Worm (Caenorhabditis elegans): ENCODE results near the gene elli-1.

elli-1 gene

ce11 chrIV:8743654-8744332 lies 10.8 kb downstream of the elli-1 start, which contains the start of gene F21D5.7 (continued):
- TF ChIP-seq nfyb-1 (GFP tag; IDR thresholded peaks at IDR 0.05) (peak; percentile 79), mes-4 (tag; optimal IDR thresholded peaks at IDR 0.05) (no peak)

- TF ChIP-seq sptf-2 (GFP tag; optimal IDR thresholded peaks at IDR 0.05), result no peak
- peak; percentile 57; the same call in 1 of the 2 replicates for TF ChIP-seq nfyb-1 (GFP tag; IDR thresholded peaks at IDR 0.05)
- TF ChIP-seq snpc-3.4 (tag; optimal IDR thresholded peaks at IDR 0.05), result peak; percentile 8
- no peak for TF ChIP-seq cebp-1 (GFP tag; IDR thresholded peaks at IDR 0.05)
- peak; percentile 13 for TF ChIP-seq cebp-1 (tag; optimal IDR thresholded peaks at IDR 0.05)
- peak in 1 of 3 experiments; percentile 48 for TF ChIP-seq lin-35 (GFP tag; optimal IDR thresholded peaks at IDR 0.05)
- peak; percentile 32; the same call in 1 of the 2 replicates for TF ChIP-seq madf-6 (GFP tag; IDR thresholded peaks at IDR 0.05)
- TF ChIP-seq B0336.3 (GFP tag; IDR thresholded peaks at IDR 0.05), result 0 out of 2 replicates have a peak, but pooled peaks have one; percentile 24
- no peak for TF ChIP-seq ekl-4 (GFP tag; IDR thresholded peaks at IDR 0.05)
- TF ChIP-seq rec-8 (tag; optimal IDR thresholded peaks at IDR 0.05), result no peak
- peak; percentile 56 for TF ChIP-seq repo-1 (tag; optimal IDR thresholded peaks at IDR 0.05)
- peak; percentile 47 for TF ChIP-seq dpff-1 (tag; optimal IDR thresholded peaks at IDR 0.05)
- TF ChIP-seq aptf-2 (GFP tag; conservative IDR thresholded peaks at IDR 0.05), result no peak
Observed at ce11 chrIV:8740952-8741438, 13.6 kb downstream of the elli-1 start, which contains the start of gene F21D5.6. Gene F21D5.6 (minus strand): TSS chrIV:8741388.

ce11 chrIV:8739926-8740325 lies 14.7 kb downstream of the elli-1 start, which contains the start of gene mrps-33:
Gene mrps-33 (minus strand): TSS chrIV:8740026.
- TF ChIP-seq ztf-18 (tag; optimal IDR thresholded peaks at IDR 0.05) (peak; percentile 8), lag-1 (GFP tag; IDR thresholded peaks at IDR 0.05) (no peak), zfh-2 (GFP tag; conservative IDR thresholded peaks at IDR 0.05) (no peak), dpl-1 (GFP tag; optimal IDR thresholded peaks at IDR 0.05) (no peak), F57C9.4 (tag; optimal IDR thresholded peaks at IDR 0.05) (no peak), ZK185.1 (tag; optimal IDR thresholded peaks at IDR 0.05; ENCODE audit: poor library complexity, severe bottlenecking) (no peak)

- TF ChIP-seq Y53F4B.3 (GFP tag; IDR thresholded peaks at IDR 0.05) (no peak), lir-1 (GFP tag; conservative IDR thresholded peaks at IDR 0.05) (no peak), hmg-1.2 (GFP tag; IDR thresholded peaks at IDR 0.05) (no peak), xnd-1 (tag; optimal IDR thresholded peaks at IDR 0.05) (no peak), rec-8 (tag; optimal IDR thresholded peaks at IDR 0.05) (no peak), B0019.2 (GFP tag; conservative IDR thresholded peaks at IDR 0.05) (no peak), nhr-27 (tag; optimal IDR thresholded peaks at IDR 0.05) (no peak), Y56A3A.18 (GFP tag; IDR thresholded peaks at IDR 0.05) (no peak), mcd-1 (GFP tag; IDR thresholded peaks at IDR 0.05) (no peak), T26A5.8 (tag; optimal IDR thresholded peaks at IDR 0.05) (no peak)
Observed at ce11 chrIV:8739294-8739693, 15.3 kb downstream of the elli-1 start, which contains the start of gene F21D5.5. Gene F21D5.5 (minus strand): TSS chrIV:8739394.

ce11 chrIV:8737787-8738186 lies 16.8 kb downstream of the elli-1 start, which contains the start of gene F21D5.4:
Gene F21D5.4 (plus strand): TSS chrIV:8738087.
- TF ChIP-seq let-526 (GFP tag; IDR thresholded peaks at IDR 0.05), result no peak
- no peak for TF ChIP-seq C17E4.6 (GFP tag; IDR thresholded peaks at IDR 0.05)
- no peak for TF ChIP-seq ets-4 (GFP tag; optimal IDR thresholded peaks at IDR 0.05)

Data from whole organism, young adult.